Worm (Caenorhabditis elegans) whole organism, L1 larva: ENCODE data around the gene str-60.

ENCODE experiments used
- C16A3.4 ChIP-seq: fragments of 150-350 bp; optimal IDR thresholded peaks from 2 replicates; lab custom pipeline; 2014; ENCODE audit warnings: missing biosample characterization, missing genetic modification characterization
- F16B12.6 ChIP-seq: fragments of 150-350 bp; optimal IDR thresholded peaks from 2 replicates; lab custom pipeline; 2014; ENCODE audit warnings: missing biosample characterization, missing genetic modification characterization
- Y116A8C.19 ChIP-seq: sonication (generic microtip); optimal IDR thresholded peaks from 2 replicates; lab custom pipeline; 2016; ENCODE audit warnings: missing compliant biosample characterization, missing genetic modification characterization, borderline replicate concordance
- alr-1 ChIP-seq: fragments of 200-800 bp; sonication (Bioruptor generic); optimal IDR thresholded peaks from 2 replicates; lab custom pipeline; 2018; ENCODE audit warnings: borderline replicate concordance, mild to moderate bottlenecking, missing genetic modification characterization, missing compliant biosample characterization
- ceh-8 ChIP-seq: fragments of 200-800 bp; sonication (Bioruptor generic); optimal IDR thresholded peaks from 2 replicates; lab custom pipeline; 2018; ENCODE audit warnings: mild to moderate bottlenecking, missing genetic modification characterization, moderate library complexity, missing compliant biosample characterization
- dsc-1 ChIP-seq: sonication (generic microtip); optimal IDR thresholded peaks from 2 replicates; lab custom pipeline; 2016; ENCODE audit warnings: mild to moderate bottlenecking, missing genetic modification characterization, missing compliant biosample characterization
- efl-3 ChIP-seq: fragments of 200-800 bp; sonication (Bioruptor generic); optimal IDR thresholded peaks from 2 replicates; lab custom pipeline; 2018; ENCODE audit warnings: mild to moderate bottlenecking, missing genetic modification characterization, missing compliant biosample characterization
- egl-13 ChIP-seq: sonication (generic microtip); optimal IDR thresholded peaks from 2 replicates; lab custom pipeline; 2016; ENCODE audit warnings: missing genotype, missing genetic modification reagents, missing genetic modification characterization, missing compliant biosample characterization
- elt-2 ChIP-seq: sonication (generic microtip); optimal IDR thresholded peaks from 2 replicates; lab custom pipeline; 2016; ENCODE audit warnings: missing genetic modification characterization, mild to moderate bottlenecking, inconsistent platforms, missing compliant biosample characterization, missing genetic modification reagents
- elt-3 ChIP-seq, 6 experiments: fragments of 150-350 bp in 1 of 6; sonication (generic microtip); optimal IDR thresholded peaks; 2 replicates each; lab custom pipeline; 2017 to 2018; ENCODE audit warnings: missing biosample characterization in 6 of 6, missing genetic modification characterization in 6 of 6, inconsistent platforms in 1 of 6
- hlh-17 ChIP-seq: fragments of 200-800 bp; sonication (Bioruptor generic); optimal IDR thresholded peaks from 2 replicates; lab custom pipeline; 2018; ENCODE audit warnings: missing genetic modification characterization, mild to moderate bottlenecking, missing compliant biosample characterization, moderate library complexity, borderline replicate concordance
- irx-1 ChIP-seq: sonication (generic microtip); optimal IDR thresholded peaks from 2 replicates; lab custom pipeline; 2016; ENCODE audit warnings: missing genetic modification characterization, missing compliant biosample characterization
- isw-1 ChIP-seq: fragments of 200-800 bp; sonication (Bioruptor generic); IDR thresholded peaks from 2 replicates; pipeline ENCODE4 v1.3.6; 2022; ENCODE audit warnings: missing genetic modification characterization, missing compliant biosample characterization
- lin-14 ChIP-seq: fragments of 200-800 bp; sonication (Bioruptor generic); optimal IDR thresholded peaks from 2 replicates; lab custom pipeline; 2018; ENCODE audit warnings: mild to moderate bottlenecking, missing genetic modification characterization, moderate library complexity, missing compliant biosample characterization
- lin-15B ChIP-seq: fragments of 150-350 bp; sonication (generic microtip); optimal IDR thresholded peaks from 3 replicates; lab custom pipeline; 2014; ENCODE audit warnings: missing biosample characterization, missing genetic modification characterization
- lin-35 ChIP-seq, 2 experiments: fragments of 150-350 bp; optimal IDR thresholded peaks; 2 replicates each; lab custom pipeline; 2014; ENCODE audit warnings: missing biosample characterization in 2 of 2, missing genetic modification characterization in 2 of 2, missing genetic modification reagents in 2 of 2
- lin-39 ChIP-seq: fragments of 150-350 bp; optimal IDR thresholded peaks from 2 replicates; lab custom pipeline; 2014; ENCODE audit warnings: missing biosample characterization, missing genetic modification reagents, missing genetic modification characterization
- mef-2 ChIP-seq: fragments of 150-350 bp; optimal IDR thresholded peaks from 2 replicates; lab custom pipeline; 2014; ENCODE audit warnings: missing biosample characterization, missing genetic modification characterization
- mep-1 ChIP-seq: fragments of 150-350 bp; optimal IDR thresholded peaks from 2 replicates; lab custom pipeline; 2014; ENCODE audit warnings: missing biosample characterization, missing genetic modification characterization
- nhr-12 ChIP-seq: sonication (generic microtip); optimal IDR thresholded peaks from 2 replicates; lab custom pipeline; 2017; ENCODE audit warnings: missing biosample characterization, missing genetic modification characterization
- nhr-20 ChIP-seq: sonication (generic microtip); optimal IDR thresholded peaks from 2 replicates; lab custom pipeline; 2016; ENCODE audit warnings: mild to moderate bottlenecking, missing genetic modification characterization, missing compliant biosample characterization
- nhr-47 ChIP-seq: sonication (generic microtip); optimal IDR thresholded peaks from 2 replicates; lab custom pipeline; 2016; ENCODE audit warnings: mild to moderate bottlenecking, missing genetic modification characterization, moderate library complexity, missing compliant biosample characterization
- nhr-77 ChIP-seq: fragments of 150-350 bp; optimal IDR thresholded peaks from 2 replicates; lab custom pipeline; 2014; ENCODE audit warnings: missing biosample characterization, missing genetic modification characterization
- nhr-84 ChIP-seq: sonication (generic microtip); optimal IDR thresholded peaks from 2 replicates; lab custom pipeline; 2017; ENCODE audit warnings: missing biosample characterization, missing genetic modification characterization
- nhr-85 ChIP-seq: sonication (generic microtip); peaks from one replicate; lab custom pipeline; 2016; ENCODE audit warnings: missing genetic modification characterization, inconsistent platforms, missing compliant biosample characterization
- nhr-90 ChIP-seq: sonication (generic microtip); optimal IDR thresholded peaks from 2 replicates; lab custom pipeline; 2016; ENCODE audit warnings: mild to moderate bottlenecking, missing genetic modification characterization, missing compliant biosample characterization; ENCODE audit not compliant: poor library complexity
- rnt-1 ChIP-seq: sonication (generic microtip); optimal IDR thresholded peaks from 2 replicates; lab custom pipeline; 2016; ENCODE audit warnings: mild to moderate bottlenecking, missing genetic modification characterization, moderate library complexity, missing compliant biosample characterization
- sptf-1 ChIP-seq: fragments of 150-350 bp; optimal IDR thresholded peaks from 2 replicates; lab custom pipeline; 2014; ENCODE audit warnings: missing biosample characterization, missing genetic modification characterization
- tbx-2 ChIP-seq: sonication (generic microtip); optimal IDR thresholded peaks from 2 replicates; lab custom pipeline; 2016; ENCODE audit warnings: missing genetic modification characterization, missing compliant biosample characterization
- tlp-1 ChIP-seq: fragments of 150-350 bp; optimal IDR thresholded peaks from 2 replicates; lab custom pipeline; 2014; ENCODE audit warnings: missing biosample characterization, missing genetic modification characterization
- unc-86 ChIP-seq: sonication (generic microtip); optimal IDR thresholded peaks from 2 replicates; lab custom pipeline; 2016; ENCODE audit warnings: missing genetic modification characterization, missing compliant biosample characterization
- vab-15 ChIP-seq: sonication (generic microtip); optimal IDR thresholded peaks from 2 replicates; lab custom pipeline; 2017; ENCODE audit warnings: missing genotype, mild to moderate bottlenecking, missing genetic modification characterization, missing compliant biosample characterization
- ztf-4 ChIP-seq: fragments of 150-350 bp; optimal IDR thresholded peaks from 2 replicates; lab custom pipeline; 2014; ENCODE audit warnings: missing biosample characterization, missing genetic modification characterization

Gene str-60

DNA sequence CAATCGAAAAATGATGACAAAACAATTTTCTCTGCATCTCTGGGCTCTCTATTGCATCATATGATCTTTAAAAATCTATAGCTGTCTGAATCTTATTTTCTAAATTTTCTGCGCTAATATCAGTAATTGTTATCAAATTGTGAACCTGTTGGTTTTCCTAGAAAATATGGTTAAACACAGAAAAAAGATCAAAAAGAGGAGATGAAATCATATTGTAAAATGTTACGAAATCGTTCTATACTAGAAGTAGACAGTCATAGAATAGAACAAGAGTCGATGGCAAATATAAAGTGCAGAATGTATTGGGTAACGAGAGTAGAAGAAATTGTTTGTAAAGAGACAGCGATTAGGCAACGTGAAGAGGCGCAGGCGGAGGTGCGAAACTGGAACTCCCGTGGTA is 17.1 kb upstream of the str-60 start (continued):
- TF ChIP-seq nhr-47 (tag; lab: Kevin White, UChicago): peak; percentile 59

DNA sequence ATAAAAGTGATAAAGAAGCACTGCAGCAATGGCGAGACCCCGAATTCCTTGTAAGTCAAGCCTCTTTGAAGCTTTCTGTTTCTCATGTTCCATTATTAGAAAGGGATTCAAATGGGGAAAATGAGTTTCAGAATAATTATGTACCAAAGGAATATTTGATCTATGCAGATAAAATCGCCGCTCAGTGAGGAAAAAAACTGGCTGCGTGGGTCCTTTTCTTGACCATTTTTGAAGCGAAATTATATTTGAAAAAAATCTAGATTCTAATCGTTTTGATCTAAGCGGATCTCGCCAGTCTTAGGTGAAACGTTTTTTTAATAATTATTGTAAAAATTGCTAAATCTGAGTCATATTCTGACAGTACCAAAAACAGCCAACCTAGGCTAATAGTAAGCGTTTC is 13.1 kb upstream of the str-60 start, which contains the start of gene oac-42:
Gene oac-42, minus strand, starts transcription at position 101 of the 400 bp plus-strand sequence.
- no peak for TF ChIP-seq egl-13 (tag; lab: Kevin White, UChicago)
- TF ChIP-seq nhr-12: no peak
- TF ChIP-seq efl-3 (GFP tag; lab: Kevin White, UChicago): no peak
- TF ChIP-seq sptf-1 (tag; lab: Kevin White, UChicago): no peak
- TF ChIP-seq mep-1 (tag; lab: Kevin White, UChicago): no peak
- no peak for TF ChIP-seq ztf-4 (tag; lab: Kevin White, UChicago)
- TF ChIP-seq ceh-8 (GFP tag; lab: Kevin White, UChicago): no peak
- TF ChIP-seq lin-15B (tag; lab: Kevin White, UChicago): no peak
- no peak for TF ChIP-seq F16B12.6
- TF ChIP-seq lin-39: no peak
- no peak for TF ChIP-seq Y116A8C.19
- no peak for TF ChIP-seq tbx-2 (tag; lab: Kevin White, UChicago)
- no peak for TF ChIP-seq C16A3.4
- no peak for TF ChIP-seq hlh-17
- no peak for TF ChIP-seq unc-86
- no peak for TF ChIP-seq dsc-1 (tag; lab: Kevin White, UChicago)
- TF ChIP-seq alr-1 (tag; lab: Kevin White, UChicago): no peak
- no peak for TF ChIP-seq elt-3 (tag; optimal IDR thresholded peaks at IDR 0.05; lab: Kevin White, UChicago)
- no peak for TF ChIP-seq mef-2 (tag; lab: Kevin White, UChicago)

DNA sequence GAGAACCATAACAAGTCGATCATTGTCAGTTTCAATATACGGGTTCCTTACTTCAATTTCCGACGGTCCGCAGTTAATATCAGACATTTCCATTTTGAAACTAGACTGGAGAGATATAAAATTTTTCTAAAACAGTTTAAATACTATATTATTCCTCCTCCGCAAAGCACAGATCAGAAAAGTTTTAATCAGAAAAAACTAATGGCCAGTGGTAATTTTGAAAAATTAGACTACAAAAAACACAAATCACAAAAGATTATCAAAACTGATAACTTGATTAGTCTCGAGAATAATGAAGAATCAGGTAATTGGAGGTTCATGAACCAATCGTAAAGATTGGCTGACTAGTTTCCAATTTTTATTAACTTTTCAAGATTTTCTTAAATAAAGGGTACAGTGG is 11.8 kb upstream of the str-60 start, which contains the start of gene T06C12.9:
Gene T06C12.9, minus strand, starts transcription at position 101 of the 400 bp plus-strand sequence.
- no peak for TF ChIP-seq rnt-1
- peak; percentile 20 for TF ChIP-seq nhr-85 (tag; lab: Kevin White, UChicago)

DNA sequence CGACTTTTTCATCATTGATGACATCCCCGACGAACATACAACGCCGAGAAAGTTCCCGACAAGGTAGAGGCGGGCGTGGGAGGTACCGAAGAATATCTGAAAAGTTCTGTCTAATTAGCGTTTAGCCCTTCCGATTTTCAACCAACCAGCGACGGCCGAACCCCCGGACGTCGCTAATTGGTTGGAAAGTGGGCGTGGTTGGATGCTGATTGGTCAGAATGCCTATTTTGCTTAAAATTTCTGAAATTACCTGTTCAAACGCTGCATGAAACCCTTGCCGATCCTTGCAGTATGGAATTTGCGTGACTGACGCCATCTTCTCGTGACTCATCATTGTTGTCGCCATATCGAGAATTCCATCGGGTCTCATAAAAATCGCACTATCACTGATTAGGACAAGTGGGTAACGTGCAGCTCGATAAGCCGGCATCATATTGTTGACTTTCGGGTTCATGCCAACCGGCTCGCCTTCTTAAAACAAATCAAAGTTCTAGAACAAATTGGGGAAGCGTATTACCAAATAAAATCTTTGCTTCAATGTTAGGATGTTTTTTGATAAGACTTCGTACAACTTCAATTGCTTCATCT is 10.0 kb upstream of the str-60 start:
- TF ChIP-seq lin-15B (tag; lab: Kevin White, UChicago): no peak
- TF ChIP-seq hlh-17: no peak
- no peak for TF ChIP-seq isw-1 (GFP tag; lab: Robert Waterston, UW)
- TF ChIP-seq elt-2: peak; percentile 87
- TF ChIP-seq dsc-1 (tag; lab: Kevin White, UChicago): no peak
- TF ChIP-seq nhr-90 (tag; lab: Kevin White, UChicago): peak; percentile 18
- no peak for TF ChIP-seq lin-14 (GFP tag; lab: Kevin White, UChicago)
- peak; percentile 19 for TF ChIP-seq tlp-1
- TF ChIP-seq irx-1: no peak
- TF ChIP-seq Y116A8C.19: no peak
- TF ChIP-seq nhr-84 (tag; lab: Kevin White, UChicago): no peak
- TF ChIP-seq lin-35 (GFP tag; optimal IDR thresholded peaks at IDR 0.05; lab: Kevin White, UChicago): peak in 1 of 2 experiments; percentile 25
- TF ChIP-seq vab-15 (tag; lab: Kevin White, UChicago): no peak
- TF ChIP-seq ztf-4 (tag; lab: Kevin White, UChicago): no peak
- TF ChIP-seq nhr-77: no peak
- TF ChIP-seq nhr-20: peak; percentile 24
- no peak for TF ChIP-seq nhr-85 (tag; lab: Kevin White, UChicago)
- TF ChIP-seq, all 84 proteins: peak for 5

DNA sequence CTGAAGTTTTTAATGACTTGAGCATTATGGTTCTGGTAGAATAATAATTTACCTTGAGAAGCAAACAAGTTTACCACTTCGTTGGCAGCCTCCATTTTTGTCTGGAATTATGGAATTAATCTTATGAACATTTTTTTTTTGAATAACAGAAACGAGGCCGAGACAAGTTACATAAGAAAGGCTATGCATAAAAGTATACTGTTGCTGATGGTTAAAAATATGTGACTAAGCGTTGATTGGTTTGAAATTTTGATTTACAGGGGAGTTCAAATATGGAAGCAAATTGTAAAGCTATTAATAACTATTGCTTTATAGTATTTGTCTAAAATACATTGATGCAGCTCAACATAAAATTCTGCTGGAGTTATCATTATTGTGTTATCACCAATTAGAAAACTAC is 9.0 kb upstream of the str-60 start, which contains the start of gene cgt-1:
Gene cgt-1, minus strand, starts transcription at position 101 of the 400 bp plus-strand sequence.
- no peak for TF ChIP-seq sptf-1 (tag; lab: Kevin White, UChicago)
- TF ChIP-seq elt-2: peak; percentile 24
